Fruit fly (Drosophila melanogaster) whole organism: Measurements from ENCODE around the gene PIG-P.

Experiments
- CG8478 ChIP-seq: fragments of >200 bp; optimal IDR thresholded peaks from 2 replicates; lab custom pipeline; 2018; ENCODE audit warnings: inconsistent platforms
- Dll ChIP-seq: fragments of >200 bp; optimal IDR thresholded peaks from 2 replicates; lab custom pipeline; 2017
- EcR ChIP-seq, 2 experiments: fragments of >200 bp; optimal IDR thresholded peaks; 2 replicates each; lab custom pipeline; 2017; ENCODE audit warnings: missing biosample characterization in 2 of 2, missing genetic modification characterization in 2 of 2, missing genetic modification reagents in 2 of 2
- pan ChIP-seq: fragments of >200 bp; optimal IDR thresholded peaks from 2 replicates; lab custom pipeline; 2017
- psq ChIP-seq: fragments of >200 bp; optimal IDR thresholded peaks from 2 replicates; lab custom pipeline; 2017
- usp ChIP-seq: fragments of >200 bp; optimal IDR thresholded peaks from 2 replicates; lab custom pipeline; 2017; ENCODE audit warnings: missing biosample characterization, missing genetic modification characterization, mixed read lengths

DNA sequence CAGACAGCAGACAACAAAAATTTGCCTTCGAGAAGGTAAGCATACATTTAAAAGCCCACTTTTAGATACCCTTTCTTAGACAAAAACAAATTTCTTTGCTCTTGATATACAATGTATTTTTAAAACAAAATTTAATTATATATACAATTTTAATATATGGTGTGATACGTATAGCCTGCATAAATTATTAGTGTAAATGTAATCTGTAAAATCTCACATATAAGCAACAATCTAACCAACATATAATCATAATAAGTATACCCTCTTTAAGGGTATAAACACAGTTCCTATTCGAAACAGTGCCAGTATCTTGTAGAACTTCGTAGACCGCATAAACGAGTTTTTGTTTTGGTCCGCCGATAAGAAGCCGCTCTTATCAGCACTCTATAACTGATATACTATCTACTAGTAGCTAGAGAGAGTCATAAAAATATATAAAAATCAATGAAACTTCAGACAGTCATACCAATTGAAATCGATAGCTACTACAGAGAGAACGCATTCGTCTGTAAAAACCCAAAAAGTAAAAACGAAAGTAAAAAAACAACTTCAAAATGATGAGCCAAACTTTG lies 43.7 kb downstream of the PIG-P start, which contains the start of gene Kaz-m1:
- no peak for TF ChIP-seq pan
- no peak for TF ChIP-seq usp
- TF ChIP-seq CG8478 (lab: Kevin White, UChicago), result no peak
- no peak for TF ChIP-seq EcR (GFP tag; optimal IDR thresholded peaks at IDR 0.05; lab: Kevin White, UChicago)
- no peak for TF ChIP-seq psq (lab: Kevin White, UChicago)
- TF ChIP-seq Dll, result no peak
